Fruit fly (Drosophila melanogaster) whole organism, embryonic: ENCODE measurements around the gene CG43054.

ENCODE experiments used
- Asciz ChIP-seq: fragments of 200-800 bp; sonication (Bioruptor generic); optimal IDR thresholded peaks from 2 replicates; lab custom pipeline; 2017; ENCODE audit warnings: missing biosample characterization, mild to moderate bottlenecking, missing genetic modification characterization, missing genetic modification reagents
- Awh ChIP-seq: fragments of 200-800 bp; sonication (Bioruptor generic); IDR thresholded peaks from 2 replicates; pipeline ENCODE4, ENCODE4 v1.3.6; 2022; ENCODE audit warnings: missing biosample characterization, missing genetic modification characterization
- CG10209 ChIP-seq: fragments of 200-800 bp; sonication (Bioruptor generic); optimal IDR thresholded peaks from 3 replicates; lab custom pipeline; 2017; ENCODE audit warnings: missing biosample characterization, mild to moderate bottlenecking, missing genetic modification characterization, missing genetic modification reagents
- CG10274 ChIP-seq: fragments of 200-800 bp; sonication (Bioruptor generic); optimal IDR thresholded peaks from 3 replicates; lab custom pipeline; 2017; ENCODE audit warnings: missing biosample characterization, mild to moderate bottlenecking, missing genetic modification characterization
- CG10462 ChIP-seq: fragments of 200-800 bp; sonication (Bioruptor generic); optimal IDR thresholded peaks from 2 replicates; lab custom pipeline; 2016; ENCODE audit warnings: missing biosample characterization, missing genetic modification characterization
- CG10543 ChIP-seq: fragments of 200-800 bp; sonication (Bioruptor generic); optimal IDR thresholded peaks from 3 replicates; lab custom pipeline; 2017; ENCODE audit warnings: missing biosample characterization, mild to moderate bottlenecking, missing genetic modification characterization, moderate library complexity
- CG12155 ChIP-seq: fragments of 200-800 bp; sonication (Bioruptor generic); optimal IDR thresholded peaks from 3 replicates; lab custom pipeline; 2016; ENCODE audit warnings: missing biosample characterization, missing genetic modification characterization
- CG13296 ChIP-seq: fragments of 200-800 bp; sonication (Bioruptor generic); optimal IDR thresholded peaks from 3 replicates; lab custom pipeline; 2018; ENCODE audit warnings: missing biosample characterization, mild to moderate bottlenecking, missing genetic modification characterization
- CG13894 ChIP-seq: fragments of 200-800 bp; sonication (Bioruptor generic); optimal IDR thresholded peaks from 3 replicates; lab custom pipeline; 2018; ENCODE audit warnings: missing biosample characterization, mild to moderate bottlenecking, missing genetic modification characterization, moderate library complexity
- CG18262 ChIP-seq: fragments of 200-800 bp; optimal IDR thresholded peaks from 3 replicates; lab custom pipeline; 2019; ENCODE audit warnings: missing biosample characterization, mild to moderate bottlenecking, missing genetic modification characterization, moderate library complexity
- CG2678 ChIP-seq: fragments of 200-800 bp; sonication (Bioruptor generic); optimal IDR thresholded peaks from 3 replicates; lab custom pipeline; 2019; ENCODE audit warnings: missing biosample characterization, mild to moderate bottlenecking, missing genetic modification characterization, moderate library complexity
- CG31365 ChIP-seq: fragments of 200-800 bp; sonication (Bioruptor generic); optimal IDR thresholded peaks from 2 replicates; lab custom pipeline; 2018; ENCODE audit warnings: missing biosample characterization, mild to moderate bottlenecking, missing genetic modification characterization
- CG31388 ChIP-seq: fragments of 200-800 bp; sonication (Bioruptor generic); optimal IDR thresholded peaks from 2 replicates; lab custom pipeline; 2016; ENCODE audit warnings: missing biosample characterization, missing genetic modification characterization
- CG3163 ChIP-seq: fragments of 200-800 bp; sonication (Bioruptor generic); optimal IDR thresholded peaks from 3 replicates; lab custom pipeline; 2016; ENCODE audit warnings: missing biosample characterization, missing genetic modification characterization
- CG33557 ChIP-seq: fragments of 200-800 bp; sonication (Bioruptor generic); optimal IDR thresholded peaks from 2 replicates; lab custom pipeline; 2019; ENCODE audit warnings: missing biosample characterization, mild to moderate bottlenecking, missing genetic modification characterization, moderate library complexity
- CG4424 ChIP-seq: fragments of 200-800 bp; sonication (Bioruptor generic); optimal IDR thresholded peaks from 3 replicates; lab custom pipeline; 2016; ENCODE audit warnings: missing biosample characterization, missing genetic modification characterization
- CG6765 ChIP-seq: fragments of 200-800 bp; sonication (Bioruptor generic); optimal IDR thresholded peaks from 3 replicates; lab custom pipeline; 2017; ENCODE audit warnings: missing biosample characterization, mild to moderate bottlenecking, missing genetic modification characterization
- CG8478 ChIP-seq: fragments of >200 bp; optimal IDR thresholded peaks from 2 replicates; lab custom pipeline; 2018
- CG8765 ChIP-seq: fragments of 200-800 bp; sonication (Bioruptor generic); IDR thresholded peaks from 2 replicates; pipeline ENCODE4 v1.3.6; 2022; ENCODE audit warnings: missing biosample characterization, missing genetic modification characterization
- Dek ChIP-seq: fragments of 200-800 bp; sonication (Bioruptor generic); optimal IDR thresholded peaks from 3 replicates; lab custom pipeline; 2019; ENCODE audit warnings: missing biosample characterization, mild to moderate bottlenecking, missing genetic modification characterization, moderate library complexity
- Ets97D ChIP-seq: fragments of 200-800 bp; sonication (Bioruptor generic); optimal IDR thresholded peaks from 3 replicates; lab custom pipeline; 2016; ENCODE audit warnings: missing biosample characterization, missing genetic modification characterization
- Fer1 ChIP-seq: fragments of 200-800 bp; sonication (Bioruptor generic); optimal IDR thresholded peaks from 2 replicates; lab custom pipeline; 2017; ENCODE audit warnings: missing biosample characterization, mild to moderate bottlenecking, missing genetic modification characterization
- Fer2 ChIP-seq: fragments of 200-800 bp; sonication (Bioruptor generic); optimal IDR thresholded peaks from 2 replicates; lab custom pipeline; 2018; ENCODE audit warnings: missing biosample characterization, mild to moderate bottlenecking, missing genetic modification characterization, moderate library complexity
- Gug ChIP-seq: fragments of 200-800 bp; sonication (Bioruptor generic); IDR thresholded peaks from 4 replicates; pipeline ENCODE4 v1.3.6; 2022; ENCODE audit warnings: missing biosample characterization, missing genetic modification characterization
- Hsf ChIP-seq: fragments of 200-800 bp; sonication (Bioruptor generic); optimal IDR thresholded peaks from 3 replicates; lab custom pipeline; 2016; ENCODE audit warnings: missing biosample characterization, missing genetic modification characterization
- Nf-YA ChIP-seq: fragments of 200-800 bp; sonication (Bioruptor generic); IDR thresholded peaks from 2 replicates; pipeline ENCODE4 v1.3.6; 2022; ENCODE audit warnings: missing biosample characterization, missing genetic modification characterization
- Pdp1 ChIP-seq, 2 experiments: fragments of 200-800 bp; sonication (Bioruptor generic); optimal IDR thresholded peaks; 3 replicates each; lab custom pipeline; 2016; ENCODE audit warnings: missing biosample characterization in 2 of 2, missing genetic modification characterization in 2 of 2, mild to moderate bottlenecking in 1 of 2, moderate library complexity in 1 of 2
- Spps ChIP-seq: fragments of 200-800 bp; sonication (Bioruptor generic); optimal IDR thresholded peaks from 2 replicates; lab custom pipeline; 2018; ENCODE audit warnings: missing biosample characterization, mild to moderate bottlenecking, missing genetic modification characterization
- Sry-δ ChIP-seq: fragments of 200-800 bp; sonication (Bioruptor generic); optimal IDR thresholded peaks from 2 replicates; lab custom pipeline; 2016; ENCODE audit warnings: missing biosample characterization, missing genetic modification characterization
- TFAM ChIP-seq: fragments of 200-800 bp; sonication (Bioruptor generic); optimal IDR thresholded peaks from 2 replicates; lab custom pipeline; 2017; ENCODE audit warnings: missing biosample characterization, missing genetic modification characterization, inconsistent platforms
- abd-A ChIP-seq: fragments of 200-800 bp; sonication (Bioruptor generic); optimal IDR thresholded peaks from 3 replicates; lab custom pipeline; 2019; ENCODE audit warnings: missing biosample characterization, mild to moderate bottlenecking, missing genetic modification characterization, moderate library complexity
- az2 ChIP-seq: fragments of 200-800 bp; sonication (Bioruptor generic); optimal IDR thresholded peaks from 3 replicates; lab custom pipeline; 2016; ENCODE audit warnings: missing biosample characterization, missing genetic modification characterization
- bab2 ChIP-seq: fragments of 200-800 bp; sonication (Bioruptor generic); optimal IDR thresholded peaks from 2 replicates; lab custom pipeline; 2016; ENCODE audit warnings: missing biosample characterization, missing genetic modification characterization
- br ChIP-seq: fragments of >200 bp; optimal IDR thresholded peaks from 2 replicates; lab custom pipeline; 2017
- cato ChIP-seq: fragments of 200-800 bp; sonication (Bioruptor generic); optimal IDR thresholded peaks from 2 replicates; lab custom pipeline; 2016; ENCODE audit warnings: missing biosample characterization, missing genetic modification characterization, borderline replicate concordance
- crc ChIP-seq: fragments of 200-800 bp; sonication (Bioruptor generic); optimal IDR thresholded peaks from 2 replicates; lab custom pipeline; 2016; ENCODE audit warnings: missing biosample characterization, missing genetic modification characterization
- dimm ChIP-seq: fragments of 200-800 bp; sonication (Bioruptor generic); IDR thresholded peaks from 2 replicates; pipeline ENCODE4 v1.3.6; 2022; ENCODE audit warnings: missing biosample characterization, missing genetic modification characterization
- eyg ChIP-seq: fragments of 200-800 bp; sonication (Bioruptor generic); optimal IDR thresholded peaks from 3 replicates; lab custom pipeline; 2016; ENCODE audit warnings: missing biosample characterization, missing genetic modification characterization
- gem ChIP-seq: fragments of 200-800 bp; sonication (Bioruptor generic); optimal IDR thresholded peaks from 2 replicates; lab custom pipeline; 2019; ENCODE audit warnings: missing biosample characterization, mild to moderate bottlenecking, missing genetic modification characterization, moderate library complexity
- gt ChIP-seq: fragments of 200-800 bp; sonication (Bioruptor generic); IDR thresholded peaks from 2 replicates; pipeline ENCODE4 v1.3.6; 2022; ENCODE audit warnings: missing biosample characterization, missing genetic modification characterization
- lbe ChIP-seq: fragments of 200-800 bp; sonication (Bioruptor generic); optimal IDR thresholded peaks from 2 replicates; lab custom pipeline; 2016; ENCODE audit warnings: missing biosample characterization, mild to moderate bottlenecking, missing genetic modification characterization
- lmd ChIP-seq: fragments of 200-800 bp; sonication (Bioruptor generic); IDR thresholded peaks from 2 replicates; pipeline ENCODE4 v1.3.6; 2022; ENCODE audit warnings: missing biosample characterization, missing genetic modification characterization
- mam ChIP-seq: fragments of 200-800 bp; sonication (Bioruptor generic); optimal IDR thresholded peaks from 3 replicates; lab custom pipeline; 2016; ENCODE audit warnings: missing biosample characterization, missing genetic modification characterization
- mirr ChIP-seq: fragments of 200-800 bp; sonication (Bioruptor generic); optimal IDR thresholded peaks from 3 replicates; lab custom pipeline; 2018; ENCODE audit warnings: missing biosample characterization, mild to moderate bottlenecking, missing genetic modification characterization
- org-1 ChIP-seq: fragments of 200-800 bp; sonication (Bioruptor generic); optimal IDR thresholded peaks from 2 replicates; lab custom pipeline; 2017; ENCODE audit warnings: missing biosample characterization, missing genetic modification characterization
- peb ChIP-seq: fragments of 200-800 bp; sonication (Bioruptor generic); IDR thresholded peaks from 2 replicates; pipeline ENCODE4 v1.3.6; 2022; ENCODE audit warnings: missing biosample characterization, missing genetic modification characterization
- salm ChIP-seq: fragments of 200-800 bp; sonication (Bioruptor generic); optimal IDR thresholded peaks from 2 replicates; lab custom pipeline; 2018; ENCODE audit warnings: missing biosample characterization, mild to moderate bottlenecking, missing genetic modification characterization
- sd ChIP-seq: fragments of 200-800 bp; sonication (Bioruptor generic); optimal IDR thresholded peaks from 3 replicates; lab custom pipeline; 2018; ENCODE audit warnings: missing biosample characterization, mild to moderate bottlenecking, missing genetic modification characterization, moderate library complexity
- shn ChIP-seq: fragments of 200-800 bp; sonication (Bioruptor generic); optimal IDR thresholded peaks from 3 replicates; lab custom pipeline; 2016; ENCODE audit warnings: missing biosample characterization, missing genetic modification characterization
- so ChIP-seq: fragments of 200-800 bp; sonication (Bioruptor generic); IDR thresholded peaks from 3 replicates; pipeline ENCODE4 v1.3.6; 2022; ENCODE audit warnings: missing biosample characterization, missing genetic modification characterization
- ttk ChIP-seq: fragments of 200-800 bp; sonication (Bioruptor generic); IDR thresholded peaks from 2 replicates; pipeline ENCODE4 v2.1.2; 2022; ENCODE audit warnings: missing biosample characterization, missing genetic modification characterization
- z ChIP-seq: fragments of 200-800 bp; sonication (Bioruptor generic); IDR thresholded peaks from 3 replicates; pipeline ENCODE4 v1.3.6; 2022; ENCODE audit warnings: missing biosample characterization, missing genetic modification characterization
- zfh1 ChIP-seq: fragments of 200-800 bp; sonication (Bioruptor generic); IDR thresholded peaks from 3 replicates; pipeline ENCODE4 v1.3.6; 2022; ENCODE audit warnings: missing biosample characterization, missing genetic modification characterization

Gene CG43054

dm6 chr2L:17589853-17590252 is 37.8 kb upstream of the CG43054 start (continued):
- TF ChIP-seq so (GFP tag; lab: Robert Waterston, UW) (no peak), Asciz (GFP tag; lab: Kevin White, UChicago) (no peak), dimm (GFP tag; lab: Robert Waterston, UW) (no peak), ttk (GFP tag; lab: Robert Waterston, UW) (peak; percentile 32; the same call in 1 of the 2 replicates), mirr (GFP tag; lab: Kevin White, UChicago) (no peak), CG31388 (GFP tag; lab: Kevin White, UChicago) (no peak), CG31365 (no peak), Ets97D (no peak), Awh (no peak), peb (GFP tag; lab: Robert Waterston, UW) (no peak), CG10274 (GFP tag; lab: Kevin White, UChicago) (no peak), Nf-YA (GFP tag; lab: Robert Waterston, UW) (no peak), Dek (tag; lab: Kevin White, UChicago) (no peak), gem (tag; lab: Kevin White, UChicago) (peak; percentile 33), az2 (GFP tag; lab: Kevin White, UChicago) (no peak), zfh1 (GFP tag; lab: Robert Waterston, UW) (no peak), lbe (no peak), lmd (GFP tag; lab: Robert Waterston, UW) (peak; percentile 34; the same call in 1 of the 2 replicates), CG3163 (GFP tag; lab: Kevin White, UChicago) (no peak), CG8478 (lab: Kevin White, UChicago) (no peak), eyg (no peak), CG2678 (tag; lab: Kevin White, UChicago) (peak; percentile 24), Gug (GFP tag; lab: Robert Waterston, UW) (no peak), gt (no peak), Hsf (GFP tag; lab: Kevin White, UChicago) (peak; percentile 19), br (no peak), org-1 (no peak), cato (no peak), TFAM (GFP tag; lab: Kevin White, UChicago) (no peak), Fer2 (tag; lab: Kevin White, UChicago) (no peak), CG10209 (GFP tag; lab: Kevin White, UChicago) (peak; percentile 2), Spps (tag; lab: Kevin White, UChicago) (no peak), shn (no peak), bab2 (peak; percentile 26), sd (tag; lab: Kevin White, UChicago) (no peak), CG4424 (peak; percentile 3), abd-A (peak; percentile 66), Pdp1 (GFP tag; optimal IDR thresholded peaks at IDR 0.05; lab: Kevin White, UChicago) (peak in 1 of 2 experiments; percentile 42), crc (GFP tag; lab: Kevin White, UChicago) (no peak), z (GFP tag; lab: Robert Waterston, UW) (no peak), CG12155 (no peak), salm (tag; lab: Kevin White, UChicago) (no peak), CG33557 (GFP tag; lab: Kevin White, UChicago) (no peak), CG13894 (no peak), CG6765 (GFP tag; lab: Kevin White, UChicago) (no peak), CG13296 (no peak), mam (GFP tag; lab: Kevin White, UChicago) (no peak), Sry-δ (GFP tag; lab: Kevin White, UChicago) (no peak), CG18262 (tag; lab: Kevin White, UChicago) (peak; percentile 42), CG10462 (no peak), Fer1 (GFP tag; lab: Kevin White, UChicago) (peak; percentile 1), CG10543 (GFP tag; lab: Kevin White, UChicago) (no peak), CG8765 (no peak)
